Worm (Caenorhabditis elegans) whole organism, young adult: ENCODE data around the gene popl-1.

Experiments
- B0035.1 ChIP-seq: sonication (generic microtip); optimal IDR thresholded peaks from 2 replicates; lab custom pipeline; 2016; ENCODE audit warnings: missing genetic modification characterization, mild to moderate bottlenecking, missing compliant biosample characterization, missing genotype, missing genetic modification reagents
- D2030.7 ChIP-seq: fragments of 200-800 bp; sonication (Bioruptor generic); IDR thresholded peaks from 2 replicates; pipeline ENCODE4 v1.3.6; 2022; ENCODE audit warnings: missing genetic modification reagents, missing genetic modification characterization, missing compliant biosample characterization
- F22D6.2 ChIP-seq: sonication (generic microtip); optimal IDR thresholded peaks from 2 replicates; lab custom pipeline; 2016; ENCODE audit warnings: mild to moderate bottlenecking, missing genetic modification characterization, missing compliant biosample characterization
- F23B12.7 ChIP-seq: sonication (generic microtip); optimal IDR thresholded peaks from 2 replicates; lab custom pipeline; 2017; ENCODE audit warnings: missing genetic modification characterization, mild to moderate bottlenecking, missing compliant biosample characterization, antibody characterized with exemption, moderate library complexity; ENCODE audit not compliant: insufficient read depth
- F49E8.2 ChIP-seq: sonication (generic microtip); optimal IDR thresholded peaks from 3 replicates; lab custom pipeline; 2017; ENCODE audit warnings: missing genetic modification characterization, mild to moderate bottlenecking, missing compliant biosample characterization, antibody characterized with exemption, moderate library complexity; ENCODE audit not compliant: insufficient read depth
- F52B5.7 ChIP-seq: sonication (generic microtip); optimal IDR thresholded peaks from 2 replicates; lab custom pipeline; 2016; ENCODE audit warnings: mild to moderate bottlenecking, missing genetic modification characterization, missing compliant biosample characterization
- K11D2.4 ChIP-seq: fragments of 200-800 bp; sonication (Bioruptor generic); IDR thresholded peaks from 2 replicates; pipeline ENCODE4 v1.3.6; 2022; ENCODE audit warnings: missing genetic modification reagents, missing genetic modification characterization, missing compliant biosample characterization
- K12H6.12 ChIP-seq: fragments of 200-800 bp; sonication (Bioruptor generic); optimal IDR thresholded peaks from 2 replicates; lab custom pipeline; 2018; ENCODE audit warnings: mild to moderate bottlenecking, missing genetic modification characterization, missing compliant biosample characterization
- T07F8.4 ChIP-seq: sonication (generic microtip); optimal IDR thresholded peaks from 2 replicates; lab custom pipeline; 2016; ENCODE audit warnings: mild to moderate bottlenecking, missing genetic modification characterization, moderate library complexity, missing compliant biosample characterization
- T26A5.8 ChIP-seq: sonication (generic microtip); optimal IDR thresholded peaks from 2 replicates; lab custom pipeline; 2016; ENCODE audit warnings: missing genetic modification characterization, missing compliant biosample characterization
- Y53F4B.3 ChIP-seq: fragments of 200-800 bp; sonication (Bioruptor generic); IDR thresholded peaks from 2 replicates; pipeline ENCODE4 v1.3.6; 2022; ENCODE audit warnings: missing genetic modification reagents, missing genetic modification characterization, missing compliant biosample characterization
- ZK185.1 ChIP-seq: sonication (generic microtip); optimal IDR thresholded peaks from 2 replicates; lab custom pipeline; 2016; ENCODE audit warnings: mild to moderate bottlenecking, missing genetic modification characterization, missing compliant biosample characterization; ENCODE audit not compliant: poor library complexity, severe bottlenecking
- aptf-2 ChIP-seq: fragments of 200-800 bp; sonication (Bioruptor generic); conservative IDR thresholded peaks from 2 replicates; pipeline ENCODE4 v1.3.6; 2022; ENCODE audit warnings: missing genetic modification reagents, missing genetic modification characterization, missing compliant biosample characterization
- attf-3 ChIP-seq: fragments of 200-800 bp; sonication (Bioruptor generic); conservative IDR thresholded peaks from 2 replicates; pipeline ENCODE4 v1.3.6; 2022; ENCODE audit warnings: missing genetic modification reagents, missing genetic modification characterization, missing compliant biosample characterization
- attf-5 ChIP-seq: fragments of 200-800 bp; sonication (Bioruptor generic); optimal IDR thresholded peaks from 2 replicates; lab custom pipeline; 2018; ENCODE audit warnings: mild to moderate bottlenecking, missing genetic modification characterization, missing compliant biosample characterization
- bed-1 ChIP-seq: fragments of 200-800 bp; sonication (Bioruptor generic); IDR thresholded peaks from 2 replicates; pipeline ENCODE4 v1.3.6; 2022; ENCODE audit warnings: missing genetic modification reagents, missing genetic modification characterization, missing compliant biosample characterization
- ccch-3 ChIP-seq: fragments of 200-800 bp; sonication (Bioruptor generic); optimal IDR thresholded peaks from 2 replicates; lab custom pipeline; 2018; ENCODE audit warnings: mild to moderate bottlenecking, missing genetic modification characterization, missing compliant biosample characterization
- ceh-91 ChIP-seq: fragments of 200-800 bp; sonication (Bioruptor generic); IDR thresholded peaks from 2 replicates; pipeline ENCODE4 v1.3.6; 2022; ENCODE audit warnings: missing genetic modification reagents, missing genetic modification characterization, missing compliant biosample characterization
- chd-7 ChIP-seq: sonication (generic microtip); optimal IDR thresholded peaks from 2 replicates; lab custom pipeline; 2016; ENCODE audit warnings: mild to moderate bottlenecking, missing genetic modification characterization, moderate library complexity, missing compliant biosample characterization
- die-1 ChIP-seq: sonication (generic microtip); optimal IDR thresholded peaks from 2 replicates; lab custom pipeline; 2016; ENCODE audit warnings: missing genotype, mild to moderate bottlenecking, missing genetic modification characterization, missing compliant biosample characterization
- dox-1 ChIP-seq: fragments of 200-800 bp; sonication (Bioruptor generic); IDR thresholded peaks from 2 replicates; pipeline ENCODE4 v1.3.6; 2022; ENCODE audit warnings: missing genetic modification reagents, missing genetic modification characterization, missing compliant biosample characterization
- dpff-1 ChIP-seq: sonication (generic microtip); optimal IDR thresholded peaks from 2 replicates; lab custom pipeline; 2017; ENCODE audit warnings: mild to moderate bottlenecking, missing genetic modification characterization, missing compliant biosample characterization
- fkh-3 ChIP-seq: sonication (generic microtip); optimal IDR thresholded peaks from 2 replicates; lab custom pipeline; 2016; ENCODE audit warnings: mild to moderate bottlenecking, missing genetic modification characterization, missing compliant biosample characterization
- him-1 ChIP-seq: sonication (generic microtip); optimal IDR thresholded peaks from 2 replicates; lab custom pipeline; 2016; ENCODE audit warnings: missing genotype, missing genetic modification reagents, missing genetic modification characterization, missing compliant biosample characterization
- hlh-12 ChIP-seq: sonication (generic microtip); optimal IDR thresholded peaks from 2 replicates; lab custom pipeline; 2016; ENCODE audit warnings: missing genetic modification characterization, missing compliant biosample characterization
- hlh-26 ChIP-seq: fragments of 200-800 bp; sonication (Bioruptor generic); conservative IDR thresholded peaks from 2 replicates; pipeline ENCODE4 v1.3.6; 2022; ENCODE audit warnings: missing genetic modification reagents, missing genetic modification characterization, missing compliant biosample characterization
- hmg-1.2 ChIP-seq: fragments of 200-800 bp; sonication (Bioruptor generic); IDR thresholded peaks from 2 replicates; pipeline ENCODE4 v1.3.6; 2022; ENCODE audit warnings: missing genetic modification reagents, missing genetic modification characterization, missing compliant biosample characterization
- hrde-1 ChIP-seq: sonication (generic microtip); optimal IDR thresholded peaks from 2 replicates; lab custom pipeline; 2016; ENCODE audit warnings: missing genetic modification characterization, mild to moderate bottlenecking, missing compliant biosample characterization, moderate library complexity, missing genotype, missing genetic modification reagents, borderline replicate concordance
- lin-40 ChIP-seq: sonication (generic microtip); optimal IDR thresholded peaks from 2 replicates; lab custom pipeline; 2016; ENCODE audit warnings: missing genetic modification characterization, mild to moderate bottlenecking, missing compliant biosample characterization, missing genotype, missing genetic modification reagents
- madf-6 ChIP-seq: fragments of 200-800 bp; sonication (Bioruptor generic); IDR thresholded peaks from 2 replicates; pipeline ENCODE4 v1.3.6; 2022; ENCODE audit warnings: missing genetic modification reagents, missing genetic modification characterization, missing compliant biosample characterization
- mcd-1 ChIP-seq: fragments of 200-800 bp; sonication (Bioruptor generic); IDR thresholded peaks from 2 replicates; pipeline ENCODE4 v1.3.6; 2022; ENCODE audit warnings: missing genetic modification reagents, missing genetic modification characterization, missing compliant biosample characterization
- mel-28 ChIP-seq: sonication (generic microtip); optimal IDR thresholded peaks from 2 replicates; lab custom pipeline; 2016; ENCODE audit warnings: borderline replicate concordance, mild to moderate bottlenecking, missing genetic modification characterization, missing compliant biosample characterization
- mes-4 ChIP-seq: sonication (generic microtip); optimal IDR thresholded peaks from 2 replicates; lab custom pipeline; 2016; ENCODE audit warnings: missing genotype, missing genetic modification characterization, missing compliant biosample characterization
- nfya-2 ChIP-seq: fragments of 200-800 bp; sonication (Bioruptor generic); IDR thresholded peaks from 2 replicates; pipeline ENCODE4 v1.3.6; 2022; ENCODE audit warnings: missing genetic modification reagents, missing genetic modification characterization, missing compliant biosample characterization
- nhr-120 ChIP-seq: fragments of 200-800 bp; sonication (Bioruptor generic); IDR thresholded peaks from 2 replicates; pipeline ENCODE4 v1.3.6; 2022; ENCODE audit warnings: missing genetic modification characterization, missing compliant biosample characterization
- nhr-90 ChIP-seq: sonication (generic microtip); optimal IDR thresholded peaks from 2 replicates; lab custom pipeline; 2016; ENCODE audit warnings: missing genotype, mild to moderate bottlenecking, missing genetic modification characterization, missing compliant biosample characterization
- rec-8 ChIP-seq, 2 experiments: sonication (generic microtip); optimal IDR thresholded peaks; 2 replicates each; lab custom pipeline; 2016; ENCODE audit warnings: mild to moderate bottlenecking in 2 of 2, missing genetic modification characterization in 2 of 2, missing genetic modification reagents in 2 of 2, missing genotype in 2 of 2, missing biosample characterization in 1 of 2, missing compliant biosample characterization in 1 of 2, moderate library complexity in 1 of 2
- repo-1 ChIP-seq: sonication (generic microtip); optimal IDR thresholded peaks from 2 replicates; lab custom pipeline; 2017; ENCODE audit warnings: mild to moderate bottlenecking, missing genetic modification characterization, missing compliant biosample characterization
- sdz-38 ChIP-seq: sonication (generic microtip); optimal IDR thresholded peaks from 2 replicates; lab custom pipeline; 2016; ENCODE audit warnings: missing genotype, missing genetic modification characterization, missing compliant biosample characterization
- snpc-1.1 ChIP-seq: sonication (generic microtip); optimal IDR thresholded peaks from 2 replicates; lab custom pipeline; 2017; ENCODE audit warnings: missing genetic modification characterization, mild to moderate bottlenecking, missing compliant biosample characterization, antibody characterized with exemption, moderate library complexity, missing genotype, missing genetic modification reagents; ENCODE audit not compliant: insufficient read depth
- snpc-1.3 ChIP-seq: sonication (generic microtip); optimal IDR thresholded peaks from 2 replicates; lab custom pipeline; 2017; ENCODE audit warnings: missing genetic modification characterization, mild to moderate bottlenecking, missing compliant biosample characterization, antibody characterized with exemption, moderate library complexity, missing genotype, missing genetic modification reagents; ENCODE audit not compliant: insufficient read depth
- tbx-9 ChIP-seq: sonication (generic microtip); optimal IDR thresholded peaks from 2 replicates; lab custom pipeline; 2016; ENCODE audit warnings: borderline replicate concordance, missing genetic modification characterization, inconsistent platforms, missing compliant biosample characterization
- tlf-1 ChIP-seq: fragments of 200-800 bp; sonication (Bioruptor generic); optimal IDR thresholded peaks from 2 replicates; lab custom pipeline; 2018; ENCODE audit warnings: mild to moderate bottlenecking, missing genetic modification characterization, missing compliant biosample characterization
- unc-62 ChIP-seq: fragments of 150-350 bp; optimal IDR thresholded peaks from 2 replicates; lab custom pipeline; 2014; ENCODE audit warnings: missing biosample characterization, missing genetic modification reagents, missing genetic modification characterization
- zim-3 ChIP-seq: sonication (generic microtip); optimal IDR thresholded peaks from 2 replicates; lab custom pipeline; 2017; ENCODE audit warnings: mild to moderate bottlenecking, missing genetic modification characterization, moderate library complexity, missing compliant biosample characterization
- ztf-25 ChIP-seq: fragments of 200-800 bp; sonication (Bioruptor generic); IDR thresholded peaks from 2 replicates; pipeline ENCODE4 v1.3.6; 2022; ENCODE audit warnings: missing genetic modification reagents, missing genetic modification characterization, missing compliant biosample characterization
- ztf-26 ChIP-seq: sonication (generic microtip); optimal IDR thresholded peaks from 2 replicates; lab custom pipeline; 2017; ENCODE audit warnings: missing genetic modification characterization, missing compliant biosample characterization
- ztf-3 ChIP-seq: fragments of 200-800 bp; sonication (Bioruptor generic); optimal IDR thresholded peaks from 2 replicates; lab custom pipeline; 2018; ENCODE audit warnings: mild to moderate bottlenecking, missing genetic modification characterization, missing compliant biosample characterization

popl-1 gene

ce11 chrIII:6464113-6464571, 33.4 kb upstream of the popl-1 start (continued):
- TF ChIP-seq ccch-3 (GFP tag; lab: Kevin White, UChicago) (no peak), Y53F4B.3 (GFP tag; lab: Robert Waterston, UW) (no peak; the same call in 1 of the 2 replicates), attf-5 (GFP tag; lab: Kevin White, UChicago) (peak; percentile 95), hmg-1.2 (GFP tag; lab: Robert Waterston, UW) (peak; percentile 66), snpc-1.3 (no peak), D2030.7 (GFP tag; lab: Robert Waterston, UW) (peak; percentile 74), T26A5.8 (tag; lab: Kevin White, UChicago) (peak; percentile 82), F22D6.2 (peak; percentile 49), ztf-25 (GFP tag; lab: Robert Waterston, UW) (peak; percentile 47; the same call in 1 of the 2 replicates), F49E8.2 (no peak), hlh-26 (GFP tag; lab: Robert Waterston, UW) (no peak), nfya-2 (GFP tag; lab: Robert Waterston, UW) (no peak), ZK185.1 (tag; lab: Kevin White, UChicago) (peak; percentile 30), ztf-26 (tag; lab: Kevin White, UChicago) (peak; percentile 90), sdz-38 (tag; lab: Kevin White, UChicago) (no peak), madf-6 (peak; percentile 92), fkh-3 (tag; lab: Kevin White, UChicago) (peak; percentile 30), bed-1 (GFP tag; lab: Robert Waterston, UW) (no peak), snpc-1.1 (tag; lab: Kevin White, UChicago) (no peak), zim-3 (tag; lab: Kevin White, UChicago) (peak; percentile 72), rec-8 (tag; optimal IDR thresholded peaks at IDR 0.05; lab: Kevin White, UChicago) (no peak), tbx-9 (tag; lab: Kevin White, UChicago) (no peak), mcd-1 (GFP tag; lab: Robert Waterston, UW) (peak; percentile 89), chd-7 (peak; percentile 94), repo-1 (tag; lab: Kevin White, UChicago) (peak; percentile 88), dox-1 (GFP tag; lab: Robert Waterston, UW) (peak; percentile 95), K12H6.12 (peak; percentile 86), nhr-120 (GFP tag; lab: Robert Waterston, UW) (no peak), unc-62 (no peak), hrde-1 (tag; lab: Kevin White, UChicago) (no peak), ztf-3 (GFP tag; lab: Kevin White, UChicago) (peak; percentile 40), dpff-1 (tag; lab: Kevin White, UChicago) (no peak), die-1 (tag; lab: Kevin White, UChicago) (peak; percentile 47), T07F8.4 (tag; lab: Kevin White, UChicago) (peak; percentile 19), lin-40 (tag; lab: Kevin White, UChicago) (no peak), attf-3 (GFP tag; lab: Robert Waterston, UW) (peak; percentile 68), mes-4 (tag; lab: Kevin White, UChicago) (no peak), tlf-1 (GFP tag; lab: Kevin White, UChicago) (peak; percentile 89), F52B5.7 (tag; lab: Kevin White, UChicago) (peak; percentile 79), hlh-12 (tag; lab: Kevin White, UChicago) (no peak), mel-28 (tag; lab: Kevin White, UChicago) (peak; percentile 20), ceh-91 (GFP tag; lab: Robert Waterston, UW) (peak; percentile 71), F23B12.7 (tag; lab: Kevin White, UChicago) (no peak), B0035.1 (tag; lab: Kevin White, UChicago) (peak; percentile 53), K11D2.4 (GFP tag; lab: Robert Waterston, UW) (peak; percentile 86), him-1 (tag; lab: Kevin White, UChicago) (no peak), nhr-90 (tag; lab: Kevin White, UChicago) (peak; percentile 67), aptf-2 (no peak)
